Worm (Caenorhabditis elegans): Measurements from ENCODE around the gene str-134.

DNA sequence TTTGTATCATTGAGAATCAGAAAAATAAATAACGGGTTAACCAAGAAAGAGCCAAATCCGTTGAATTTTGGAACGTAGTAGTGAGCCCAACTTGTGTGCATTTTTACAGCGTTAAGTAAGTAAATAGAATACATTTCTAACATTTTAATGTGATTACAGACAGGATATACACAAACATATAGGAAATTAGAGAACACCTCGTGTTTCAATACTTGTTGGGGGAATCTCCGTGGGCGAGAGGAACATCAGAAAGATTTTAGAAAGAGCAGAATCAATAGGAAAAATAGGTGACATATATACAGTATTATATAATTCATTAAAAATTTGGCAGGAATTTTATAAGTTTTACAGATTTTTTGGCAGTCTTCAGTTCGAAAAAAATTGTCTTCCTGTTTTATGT is 4.7 kb upstream of the str-134 start, which contains the start of gene srj-24:
- TF ChIP-seq ref-1 (GFP tag; conservative IDR thresholded peaks at IDR 0.05) (no peak), med-1 (GFP tag; optimal IDR thresholded peaks at IDR 0.05; ENCODE audit: insufficient read depth) (no peak), tab-1 (GFP tag; IDR thresholded peaks at IDR 0.05) (no peak), ztf-29 (GFP tag; IDR thresholded peaks at IDR 0.05) (no peak), ztf-23 (GFP tag; IDR thresholded peaks at IDR 0.05) (no peak), flt-1 (GFP tag; IDR thresholded peaks at IDR 0.05) (no peak), klf-2 (GFP tag; conservative IDR thresholded peaks at IDR 0.05) (no peak), cog-1 (tag; optimal IDR thresholded peaks at IDR 0.05) (no peak), T22C8.4 (GFP tag; IDR thresholded peaks at IDR 0.05) (no peak)
